Fruit fly (Drosophila melanogaster): Measurements from ENCODE around the gene CG32266.

Gene CG32266

dm6 chr3L:3786344-3787076, 4.1 kb upstream of the CG32266 start (continued):
- TF ChIP-seq Poxn (GFP tag; IDR thresholded peaks at IDR 0.05) = no peak
- TF ChIP-seq stwl (tag; optimal IDR thresholded peaks at IDR 0.05) = no peak
- TF ChIP-seq CG17359 (tag; optimal IDR thresholded peaks at IDR 0.05) = peak; percentile 59
- no peak for TF ChIP-seq CG11560 (tag; IDR thresholded peaks at IDR 0.05)
- no peak for TF ChIP-seq HLH4C (GFP tag; IDR thresholded peaks at IDR 0.05; ENCODE audit: partially characterized antibody)
- TF ChIP-seq CG9797 (GFP tag; optimal IDR thresholded peaks at IDR 0.05) = no peak
- no peak for TF ChIP-seq CG16813 (GFP tag; IDR thresholded peaks at IDR 0.05; ENCODE audit: partially characterized antibody)
- no peak for TF ChIP-seq Hr39 (optimal IDR thresholded peaks at IDR 0.05)
- no peak for TF ChIP-seq disco-r (GFP tag; optimal IDR thresholded peaks at IDR 0.05)
- no peak for TF ChIP-seq CG8765 (GFP tag; IDR thresholded peaks at IDR 0.05)
- no peak for TF ChIP-seq NK7.1 (GFP tag; optimal IDR thresholded peaks at IDR 0.05)
- no peak for TF ChIP-seq NC2β (GFP tag; optimal IDR thresholded peaks at IDR 0.05)
- TF ChIP-seq luna (GFP tag; optimal IDR thresholded peaks at IDR 0.05) = no peak
- no peak for TF ChIP-seq CG6791 (GFP tag; IDR thresholded peaks at IDR 0.05; ENCODE audit: partially characterized antibody)
- TF ChIP-seq fd102C (GFP tag; optimal IDR thresholded peaks at IDR 0.05) = no peak
- no peak for TF ChIP-seq CG10147 (GFP tag; optimal IDR thresholded peaks at IDR 0.05)
- no peak for TF ChIP-seq pho (GFP tag; optimal IDR thresholded peaks at IDR 0.05)
- TF ChIP-seq D19A (tag; optimal IDR thresholded peaks at IDR 0.05) = peak; percentile 48
- TF ChIP-seq BtbVII (GFP tag; optimal IDR thresholded peaks at IDR 0.05) = no peak
- TF ChIP-seq Gug (GFP tag; IDR thresholded peaks at IDR 0.05) = no peak
- peak; percentile 34; the same call in 1 of the 2 replicates for TF ChIP-seq wor (GFP tag; IDR thresholded peaks at IDR 0.05)
- TF ChIP-seq CG10366 (GFP tag; IDR thresholded peaks at IDR 0.05) = peak; percentile 57
- TF ChIP-seq vvl (GFP tag; IDR thresholded peaks at IDR 0.05) = peak; percentile 54; the same call in 1 of the 2 replicates
- TF ChIP-seq Rfx (GFP tag; IDR thresholded peaks at IDR 0.05) = peak; percentile 58; the same call in 1 of the 2 replicates
- peak; percentile 77 for TF ChIP-seq row (GFP tag; IDR thresholded peaks at IDR 0.05)
- no peak for TF ChIP-seq CG2129 (GFP tag; IDR thresholded peaks at IDR 0.05; ENCODE audit: partially characterized antibody)
- no peak for TF ChIP-seq CG12219 (GFP tag; optimal IDR thresholded peaks at IDR 0.05)
- no peak for TF ChIP-seq mirr (GFP tag; optimal IDR thresholded peaks at IDR 0.05)
- peak; percentile 47 for TF ChIP-seq CG17385 (GFP tag; optimal IDR thresholded peaks at IDR 0.05)
- no peak for TF ChIP-seq cg (GFP tag; optimal IDR thresholded peaks at IDR 0.05)
- peak; percentile 54 for TF ChIP-seq CG15601 (tag; optimal IDR thresholded peaks at IDR 0.05)
- peak; percentile 16 for TF ChIP-seq Hmr (GFP tag; optimal IDR thresholded peaks at IDR 0.05)
- 0 out of 2 replicates have a peak, but pooled peaks have one; percentile 22 for TF ChIP-seq ssp (GFP tag; IDR thresholded peaks at IDR 0.05)
- peak; percentile 27; the same call in 1 of the 3 replicates for TF ChIP-seq Mrtf (GFP tag; IDR thresholded peaks at IDR 0.05)
- no peak for TF ChIP-seq Ravus (GFP tag; IDR thresholded peaks at IDR 0.05)
- no peak for TF ChIP-seq CG16863 (GFP tag; optimal IDR thresholded peaks at IDR 0.05)
- TF ChIP-seq tin (GFP tag; optimal IDR thresholded peaks at IDR 0.05) = no peak
- no peak for TF ChIP-seq Lpt (GFP tag; optimal IDR thresholded peaks at IDR 0.05)
- no peak for TF ChIP-seq CG2202 (tag; optimal IDR thresholded peaks at IDR 0.05)
- TF ChIP-seq ara (GFP tag; IDR thresholded peaks at IDR 0.05) = no peak
- TF ChIP-seq CG1832 (GFP tag; optimal IDR thresholded peaks at IDR 0.05) = no peak
- no peak for TF ChIP-seq CG16815 (GFP tag; optimal IDR thresholded peaks at IDR 0.05)
- no peak for TF ChIP-seq CG18599 (GFP tag; optimal IDR thresholded peaks at IDR 0.05)
- TF ChIP-seq CG1233 (GFP tag; optimal IDR thresholded peaks at IDR 0.05) = peak; percentile 34
- TF ChIP-seq Drgx (GFP tag; IDR thresholded peaks at IDR 0.05) = no peak
- TF ChIP-seq gsb-n (tag; optimal IDR thresholded peaks at IDR 0.05) = peak; percentile 63
- peak; percentile 44; the same call in 1 of the 3 replicates for TF ChIP-seq CG6175 (GFP tag; IDR thresholded peaks at IDR 0.05)
- no peak for TF ChIP-seq Deaf1 (tag; optimal IDR thresholded peaks at IDR 0.05)
- no peak for TF ChIP-seq CG7963 (GFP tag; IDR thresholded peaks at IDR 0.05; ENCODE audit: partially characterized antibody)
- TF ChIP-seq CG11696 (GFP tag; IDR thresholded peaks at IDR 0.05) = no peak; the same call in 1 of the 2 replicates

Measured in whole organism, embryonic.